Fruit fly (Drosophila melanogaster) whole organism, adult: Measurements from ENCODE around the gene CG8750.

ENCODE experiments used
- CG11617 ChIP-seq: fragments of 200-800 bp; sonication (Bioruptor generic); optimal IDR thresholded peaks from 2 replicates; lab custom pipeline; 2017; ENCODE audit warnings: mild to moderate bottlenecking, missing biosample characterization, missing genetic modification reagents, missing genetic modification characterization
- CG1620 ChIP-seq: fragments of 200-800 bp; sonication (Bioruptor generic); optimal IDR thresholded peaks from 2 replicates; lab custom pipeline; 2016; ENCODE audit warnings: missing biosample characterization, missing genetic modification characterization
- CG5204 ChIP-seq: fragments of 200-800 bp; sonication (Bioruptor generic); optimal IDR thresholded peaks from 2 replicates; lab custom pipeline; 2016; ENCODE audit warnings: missing biosample characterization, missing genetic modification characterization
- Clk ChIP-seq: fragments of 200-800 bp; sonication (Bioruptor generic); optimal IDR thresholded peaks from 2 replicates; lab custom pipeline; 2017; ENCODE audit warnings: missing biosample characterization, missing genetic modification characterization
- Crg-1 ChIP-seq: fragments of 200-800 bp; sonication (Bioruptor generic); optimal IDR thresholded peaks from 2 replicates; lab custom pipeline; 2016; ENCODE audit warnings: missing biosample characterization, missing genetic modification characterization
- Hr96 ChIP-seq: fragments of 200-800 bp; sonication (Bioruptor generic); optimal IDR thresholded peaks from 2 replicates; lab custom pipeline; 2016; ENCODE audit warnings: missing biosample characterization, missing genetic modification characterization
- bab1 ChIP-seq: fragments of 200-800 bp; sonication (Bioruptor generic); optimal IDR thresholded peaks from 3 replicates; lab custom pipeline; 2019; ENCODE audit warnings: missing biosample characterization, mild to moderate bottlenecking, missing genetic modification characterization, moderate library complexity
- cnc ChIP-seq, 2 experiments: fragments of >200 bp; optimal IDR thresholded peaks; 2 replicates each; lab custom pipeline; 2017
- toe ChIP-seq: fragments of 200-800 bp; sonication (Bioruptor generic); optimal IDR thresholded peaks from 2 replicates; lab custom pipeline; 2016; ENCODE audit warnings: missing biosample characterization, missing genetic modification characterization

dm6 chr3L:13845292-13845691, 2.5 kb upstream of the CG8750 start:
- TF ChIP-seq Crg-1 (no peak), bab1 (GFP tag; lab: Kevin White, UChicago) (no peak), CG11617 (GFP tag; lab: Kevin White, UChicago) (no peak), toe (GFP tag; lab: Kevin White, UChicago) (no peak), CG1620 (GFP tag; lab: Kevin White, UChicago) (no peak), Hr96 (GFP tag; lab: Kevin White, UChicago) (no peak), cnc (optimal IDR thresholded peaks at IDR 0.05; lab: Kevin White, UChicago) (no peak), Clk (GFP tag; lab: Kevin White, UChicago) (no peak), CG5204 (no peak)
